Worm (Caenorhabditis elegans) whole organism, early embryonic: ENCODE measurements around the gene dat-1.

Experiments
- B0310.2 ChIP-seq: sonication (generic microtip); optimal IDR thresholded peaks from 2 replicates; lab custom pipeline; 2016; ENCODE audit warnings: mild to moderate bottlenecking, missing genetic modification characterization, missing compliant biosample characterization
- ama-1 ChIP-seq: fragments of 150-350 bp; optimal IDR thresholded peaks from 2 replicates; lab custom pipeline; 2014
- ceh-13 ChIP-seq: fragments of 200-800 bp; sonication (Bioruptor generic); optimal IDR thresholded peaks from 2 replicates; lab custom pipeline; 2018; ENCODE audit warnings: mild to moderate bottlenecking, missing genetic modification characterization, missing compliant biosample characterization
- ets-7 ChIP-seq: sonication (generic microtip); optimal IDR thresholded peaks from 2 replicates; lab custom pipeline; 2016; ENCODE audit warnings: missing genotype, missing genetic modification characterization, missing compliant biosample characterization
- flt-1 ChIP-seq: fragments of 200-800 bp; sonication (Bioruptor generic); IDR thresholded peaks from 2 replicates; pipeline ENCODE4 v1.3.6; 2022; ENCODE audit warnings: missing genetic modification characterization, missing compliant biosample characterization
- hmbx-1 ChIP-seq: sonication (generic microtip); optimal IDR thresholded peaks from 2 replicates; lab custom pipeline; 2016; ENCODE audit warnings: mild to moderate bottlenecking, missing genetic modification characterization, missing compliant biosample characterization
- hmg-4 ChIP-seq: fragments of 200-800 bp; sonication (Bioruptor generic); optimal IDR thresholded peaks from 2 replicates; lab custom pipeline; 2018; ENCODE audit warnings: mild to moderate bottlenecking, missing genetic modification characterization, missing compliant biosample characterization
- sea-1 ChIP-seq: fragments of 200-800 bp; sonication (Bioruptor generic); conservative IDR thresholded peaks from 2 replicates; pipeline ENCODE4 v1.3.6; 2022; ENCODE audit warnings: missing genetic modification characterization, missing compliant biosample characterization
- tra-4 ChIP-seq: sonication (generic microtip); optimal IDR thresholded peaks from 2 replicates; lab custom pipeline; 2017; ENCODE audit warnings: missing genetic modification characterization, missing compliant biosample characterization

DNA sequence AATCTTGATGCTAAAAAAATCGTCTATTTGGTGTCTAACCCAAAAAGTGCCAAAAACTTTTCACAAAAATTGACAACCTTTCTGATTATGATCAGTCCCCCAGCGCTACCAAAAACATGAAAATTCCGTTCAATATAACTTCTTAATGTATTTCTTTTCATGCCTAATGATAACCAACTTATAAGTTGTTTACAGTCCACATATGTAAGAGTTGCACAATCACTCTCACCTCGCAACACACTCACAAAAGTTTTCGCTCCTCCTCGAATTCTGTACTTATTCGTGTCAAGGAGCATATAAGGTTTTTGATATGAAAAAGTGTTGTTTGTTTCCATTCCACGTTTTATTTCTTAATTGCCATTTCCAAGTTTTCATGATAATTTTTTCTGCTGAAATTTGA lies 45.8 kb downstream of the dat-1 start:
- no peak for TF ChIP-seq ceh-13 (GFP tag; lab: Kevin White, UChicago)
- TF ChIP-seq B0310.2 (tag; lab: Kevin White, UChicago): no peak
- no peak for TF ChIP-seq ets-7 (tag; lab: Kevin White, UChicago)
- no peak for TF ChIP-seq hmbx-1 (tag; lab: Kevin White, UChicago)
- TF ChIP-seq tra-4 (tag; lab: Kevin White, UChicago): no peak
- TF ChIP-seq hmg-4 (GFP tag; lab: Kevin White, UChicago): no peak
- no peak for TF ChIP-seq flt-1
- TF ChIP-seq ama-1 (lab: Kevin White, UChicago): no peak
- TF ChIP-seq sea-1 (GFP tag; lab: Robert Waterston, UW): no peak
